Worm (Caenorhabditis elegans) whole organism, young adult: Measurements from ENCODE around the gene M7.8.

Experiments
- B0019.2 ChIP-seq: fragments of 200-800 bp; sonication (Bioruptor generic); conservative IDR thresholded peaks from 2 replicates; pipeline ENCODE4 v1.3.6; 2022; ENCODE audit warnings: missing genetic modification reagents, missing genetic modification characterization, missing compliant biosample characterization
- D2030.7 ChIP-seq: fragments of 200-800 bp; sonication (Bioruptor generic); IDR thresholded peaks from 2 replicates; pipeline ENCODE4 v1.3.6; 2022; ENCODE audit warnings: missing genetic modification reagents, missing genetic modification characterization, missing compliant biosample characterization
- F10E7.11 ChIP-seq: sonication (generic microtip); optimal IDR thresholded peaks from 2 replicates; lab custom pipeline; 2017; ENCODE audit warnings: mild to moderate bottlenecking, missing genetic modification characterization, moderate library complexity, missing compliant biosample characterization
- F39B2.1 ChIP-seq: fragments of 200-800 bp; sonication (Bioruptor generic); IDR thresholded peaks from 2 replicates; pipeline ENCODE4 v1.3.6; 2022; ENCODE audit warnings: missing genetic modification reagents, missing genetic modification characterization, missing compliant biosample characterization
- F57C9.4 ChIP-seq: sonication (generic microtip); optimal IDR thresholded peaks from 2 replicates; lab custom pipeline; 2017; ENCODE audit warnings: mild to moderate bottlenecking, missing genetic modification characterization, missing compliant biosample characterization
- K12H6.12 ChIP-seq: fragments of 200-800 bp; sonication (Bioruptor generic); optimal IDR thresholded peaks from 2 replicates; lab custom pipeline; 2018; ENCODE audit warnings: mild to moderate bottlenecking, missing genetic modification characterization, missing compliant biosample characterization
- T07F8.4 ChIP-seq: sonication (generic microtip); optimal IDR thresholded peaks from 2 replicates; lab custom pipeline; 2016; ENCODE audit warnings: mild to moderate bottlenecking, missing genetic modification characterization, moderate library complexity, missing compliant biosample characterization
- Y53G8AR.9 ChIP-seq: fragments of 200-800 bp; sonication (Bioruptor generic); conservative IDR thresholded peaks from 2 replicates; pipeline ENCODE4 v1.3.6; 2022; ENCODE audit warnings: missing genetic modification reagents, missing genetic modification characterization, missing compliant biosample characterization
- Y56A3A.18 ChIP-seq: fragments of 200-800 bp; sonication (Bioruptor generic); IDR thresholded peaks from 2 replicates; pipeline ENCODE4 v1.3.6; 2022; ENCODE audit warnings: missing genetic modification reagents, missing genetic modification characterization, missing compliant biosample characterization
- Y95B8A.8 ChIP-seq: fragments of 200-800 bp; sonication (Bioruptor generic); IDR thresholded peaks from 2 replicates; pipeline ENCODE4 v1.3.6; 2022; ENCODE audit warnings: missing genetic modification reagents, missing genetic modification characterization, missing compliant biosample characterization
- aptf-2 ChIP-seq: fragments of 200-800 bp; sonication (Bioruptor generic); conservative IDR thresholded peaks from 2 replicates; pipeline ENCODE4 v1.3.6; 2022; ENCODE audit warnings: missing genetic modification reagents, missing genetic modification characterization, missing compliant biosample characterization
- aptf-3 ChIP-seq: fragments of 200-800 bp; sonication (Bioruptor generic); IDR thresholded peaks from 2 replicates; pipeline ENCODE4 v1.3.6; 2022; ENCODE audit warnings: missing genetic modification characterization, missing compliant biosample characterization
- atf-7 ChIP-seq: sonication (generic microtip); optimal IDR thresholded peaks from 2 replicates; lab custom pipeline; 2017; ENCODE audit warnings: mild to moderate bottlenecking, missing genetic modification characterization, missing compliant biosample characterization
- attf-6 ChIP-seq: fragments of 200-800 bp; sonication (Bioruptor generic); IDR thresholded peaks from 2 replicates; pipeline ENCODE4 v1.3.6; 2022; ENCODE audit warnings: missing genetic modification reagents, missing genetic modification characterization, missing compliant biosample characterization
- ceh-100 ChIP-seq: fragments of 200-800 bp; sonication (Bioruptor generic); IDR thresholded peaks from 2 replicates; pipeline ENCODE4 v1.3.6; 2022; ENCODE audit warnings: missing genetic modification reagents, missing genetic modification characterization, missing compliant biosample characterization
- ceh-58 ChIP-seq: fragments of 200-800 bp; sonication (Bioruptor generic); IDR thresholded peaks from 2 replicates; pipeline ENCODE4 v1.3.6; 2022; ENCODE audit warnings: missing genetic modification characterization, missing compliant biosample characterization
- ceh-91 ChIP-seq: fragments of 200-800 bp; sonication (Bioruptor generic); IDR thresholded peaks from 2 replicates; pipeline ENCODE4 v1.3.6; 2022; ENCODE audit warnings: missing genetic modification reagents, missing genetic modification characterization, missing compliant biosample characterization
- chd-7 ChIP-seq: sonication (generic microtip); optimal IDR thresholded peaks from 2 replicates; lab custom pipeline; 2016; ENCODE audit warnings: mild to moderate bottlenecking, missing genetic modification characterization, moderate library complexity, missing compliant biosample characterization
- dox-1 ChIP-seq: fragments of 200-800 bp; sonication (Bioruptor generic); IDR thresholded peaks from 2 replicates; pipeline ENCODE4 v1.3.6; 2022; ENCODE audit warnings: missing genetic modification reagents, missing genetic modification characterization, missing compliant biosample characterization
- dpl-1 ChIP-seq: fragments of 150-350 bp; optimal IDR thresholded peaks from 2 replicates; lab custom pipeline; 2014; ENCODE audit warnings: missing biosample characterization, missing genetic modification reagents, missing genetic modification characterization
- efl-1 ChIP-seq: fragments of 150-350 bp; optimal IDR thresholded peaks from 2 replicates; lab custom pipeline; 2014; ENCODE audit warnings: missing biosample characterization, missing genetic modification reagents, missing genetic modification characterization
- hlh-12 ChIP-seq: sonication (generic microtip); optimal IDR thresholded peaks from 2 replicates; lab custom pipeline; 2016; ENCODE audit warnings: missing genetic modification characterization, missing compliant biosample characterization
- hlh-26 ChIP-seq: fragments of 200-800 bp; sonication (Bioruptor generic); conservative IDR thresholded peaks from 2 replicates; pipeline ENCODE4 v1.3.6; 2022; ENCODE audit warnings: missing genetic modification reagents, missing genetic modification characterization, missing compliant biosample characterization
- hmg-1.2 ChIP-seq: fragments of 200-800 bp; sonication (Bioruptor generic); IDR thresholded peaks from 2 replicates; pipeline ENCODE4 v1.3.6; 2022; ENCODE audit warnings: missing genetic modification reagents, missing genetic modification characterization, missing compliant biosample characterization
- hmg-20 ChIP-seq: fragments of 200-800 bp; sonication (Bioruptor generic); IDR thresholded peaks from 2 replicates; pipeline ENCODE4 v1.3.6; 2022; ENCODE audit warnings: missing genetic modification reagents, missing genetic modification characterization, missing compliant biosample characterization
- lag-1 ChIP-seq: fragments of 200-800 bp; sonication (Bioruptor generic); IDR thresholded peaks from 2 replicates; pipeline ENCODE4 v1.3.6; 2022; ENCODE audit warnings: missing genetic modification reagents, missing genetic modification characterization, missing compliant biosample characterization
- let-526 ChIP-seq: fragments of 200-800 bp; sonication (Bioruptor generic); IDR thresholded peaks from 2 replicates; pipeline ENCODE4 v1.3.6; 2022; ENCODE audit warnings: missing genetic modification reagents, missing genetic modification characterization, missing compliant biosample characterization
- let-607 ChIP-seq, 2 experiments: fragments of 200-800 bp in 1 of 2; sonication (Bioruptor generic) in 1 of 2; sonication (generic microtip) in 1 of 2; optimal IDR thresholded peaks; 2 replicates each; lab custom pipeline; 2016 to 2018; ENCODE audit warnings: mild to moderate bottlenecking in 2 of 2, missing compliant biosample characterization in 2 of 2, missing genetic modification characterization in 2 of 2, moderate library complexity in 2 of 2, missing genotype in 1 of 2
- lin-35 ChIP-seq, 3 experiments: fragments of 150-350 bp in 2 of 3; sonication (generic microtip) in 1 of 3; optimal IDR thresholded peaks; 2 replicates each; lab custom pipeline; 2014 to 2018; ENCODE audit warnings: missing biosample characterization in 3 of 3, missing genetic modification characterization in 3 of 3, missing genetic modification reagents in 3 of 3
- lin-54 ChIP-seq: fragments of 200-800 bp; sonication (Bioruptor generic); optimal IDR thresholded peaks from 2 replicates; lab custom pipeline; 2018; ENCODE audit warnings: mild to moderate bottlenecking, missing genetic modification characterization, missing compliant biosample characterization
- madf-10 ChIP-seq: sonication (generic microtip); optimal IDR thresholded peaks from 2 replicates; lab custom pipeline; 2016; ENCODE audit warnings: mild to moderate bottlenecking, missing genetic modification characterization, missing compliant biosample characterization
- madf-6 ChIP-seq: fragments of 200-800 bp; sonication (Bioruptor generic); IDR thresholded peaks from 2 replicates; pipeline ENCODE4 v1.3.6; 2022; ENCODE audit warnings: missing genetic modification reagents, missing genetic modification characterization, missing compliant biosample characterization
- nfya-2 ChIP-seq: fragments of 200-800 bp; sonication (Bioruptor generic); IDR thresholded peaks from 2 replicates; pipeline ENCODE4 v1.3.6; 2022; ENCODE audit warnings: missing genetic modification reagents, missing genetic modification characterization, missing compliant biosample characterization
- nhr-90 ChIP-seq: sonication (generic microtip); optimal IDR thresholded peaks from 2 replicates; lab custom pipeline; 2016; ENCODE audit warnings: missing genotype, mild to moderate bottlenecking, missing genetic modification characterization, missing compliant biosample characterization
- pha-4 ChIP-seq: fragments of 150-350 bp; sonication (generic microtip); optimal IDR thresholded peaks from 2 replicates; lab custom pipeline; 2014; ENCODE audit warnings: missing biosample characterization, missing genetic modification reagents, missing genetic modification characterization
- rec-8 ChIP-seq, 2 experiments: sonication (generic microtip); optimal IDR thresholded peaks; 2 replicates each; lab custom pipeline; 2016; ENCODE audit warnings: mild to moderate bottlenecking in 2 of 2, missing genetic modification characterization in 2 of 2, missing genetic modification reagents in 2 of 2, missing genotype in 2 of 2, missing biosample characterization in 1 of 2, missing compliant biosample characterization in 1 of 2, moderate library complexity in 1 of 2
- rpc-1 ChIP-seq, 2 experiments: fragments of 150-350 bp in 1 of 2; sonication (generic microtip) in 1 of 2; optimal IDR thresholded peaks; 2 replicates each; lab custom pipeline; 2014 to 2018; ENCODE audit warnings: missing biosample characterization in 1 of 2, missing genetic modification characterization in 1 of 2, missing genetic modification reagents in 1 of 2, missing genotype in 1 of 2
- sea-2 ChIP-seq: fragments of 200-800 bp; sonication (Bioruptor generic); IDR thresholded peaks from 2 replicates; pipeline ENCODE4 v1.3.6; 2022; ENCODE audit warnings: missing genetic modification characterization, missing compliant biosample characterization
- snpc-1.1 ChIP-seq: sonication (generic microtip); optimal IDR thresholded peaks from 2 replicates; lab custom pipeline; 2017; ENCODE audit warnings: missing genetic modification characterization, mild to moderate bottlenecking, missing compliant biosample characterization, antibody characterized with exemption, moderate library complexity, missing genotype, missing genetic modification reagents; ENCODE audit not compliant: insufficient read depth
- snpc-1.3 ChIP-seq: sonication (generic microtip); optimal IDR thresholded peaks from 2 replicates; lab custom pipeline; 2017; ENCODE audit warnings: missing genetic modification characterization, mild to moderate bottlenecking, missing compliant biosample characterization, antibody characterized with exemption, moderate library complexity, missing genotype, missing genetic modification reagents; ENCODE audit not compliant: insufficient read depth
- snpc-4 ChIP-seq, 5 experiments: fragments of 150-350 bp in 1 of 5; sonication (generic microtip) in 4 of 5; optimal IDR thresholded peaks; 2 replicates each; lab custom pipeline; 2014 to 2018; ENCODE audit warnings: missing genetic modification characterization in 5 of 5, missing biosample characterization in 3 of 5, antibody characterized with exemption in 2 of 5, mild to moderate bottlenecking in 2 of 5, missing compliant biosample characterization in 2 of 5, missing genotype in 2 of 5, moderate library complexity in 2 of 5, missing genetic modification reagents in 1 of 5
- tbp1 ChIP-seq: fragments of 200-800 bp; sonication (Bioruptor generic); optimal IDR thresholded peaks from 2 replicates; lab custom pipeline; 2018; ENCODE audit warnings: mild to moderate bottlenecking, missing genetic modification characterization, missing compliant biosample characterization
- tlf-1 ChIP-seq: fragments of 200-800 bp; sonication (Bioruptor generic); optimal IDR thresholded peaks from 2 replicates; lab custom pipeline; 2018; ENCODE audit warnings: mild to moderate bottlenecking, missing genetic modification characterization, missing compliant biosample characterization
- unc-62 ChIP-seq: fragments of 150-350 bp; optimal IDR thresholded peaks from 2 replicates; lab custom pipeline; 2014; ENCODE audit warnings: missing biosample characterization, missing genetic modification reagents, missing genetic modification characterization
- zim-3 ChIP-seq: sonication (generic microtip); optimal IDR thresholded peaks from 2 replicates; lab custom pipeline; 2017; ENCODE audit warnings: mild to moderate bottlenecking, missing genetic modification characterization, moderate library complexity, missing compliant biosample characterization
- ztf-25 ChIP-seq: fragments of 200-800 bp; sonication (Bioruptor generic); IDR thresholded peaks from 2 replicates; pipeline ENCODE4 v1.3.6; 2022; ENCODE audit warnings: missing genetic modification reagents, missing genetic modification characterization, missing compliant biosample characterization
- ztf-26 ChIP-seq: sonication (generic microtip); optimal IDR thresholded peaks from 2 replicates; lab custom pipeline; 2017; ENCODE audit warnings: missing genetic modification characterization, missing compliant biosample characterization
- ztf-3 ChIP-seq: fragments of 200-800 bp; sonication (Bioruptor generic); optimal IDR thresholded peaks from 2 replicates; lab custom pipeline; 2018; ENCODE audit warnings: mild to moderate bottlenecking, missing genetic modification characterization, missing compliant biosample characterization

Gene M7.8

ce11 chrIV:11083609-11084008 lies 11.3 kb downstream of the M7.8 start, which contains the start of gene klc-1 (continued):
- TF ChIP-seq nfya-2, result no peak
- TF ChIP-seq hmg-1.2 (GFP tag; lab: Robert Waterston, UW), result no peak
- no peak for TF ChIP-seq tbp1 (GFP tag; lab: Kevin White, UChicago)
- TF ChIP-seq rec-8 (tag; optimal IDR thresholded peaks at IDR 0.05; lab: Kevin White, UChicago), result no peak
- TF ChIP-seq chd-7 (tag; lab: Kevin White, UChicago), result no peak
- TF ChIP-seq T07F8.4 (tag; lab: Kevin White, UChicago), result no peak
- no peak for TF ChIP-seq ceh-58
- no peak for TF ChIP-seq ztf-3 (GFP tag; lab: Kevin White, UChicago)
- no peak for TF ChIP-seq F39B2.1
- no peak for TF ChIP-seq snpc-4 (GFP tag; optimal IDR thresholded peaks at IDR 0.05; lab: Kevin White, UChicago)
- peak in 1 of 4 experiments; percentile 57 for TF ChIP-seq snpc-4 (tag; optimal IDR thresholded peaks at IDR 0.05; lab: Kevin White, UChicago)
- no peak for TF ChIP-seq rpc-1 (optimal IDR thresholded peaks at IDR 0.05; lab: Kevin White, UChicago)
- no peak for TF ChIP-seq rpc-1 (tag; optimal IDR thresholded peaks at IDR 0.05; lab: Kevin White, UChicago)
- TF ChIP-seq unc-62, result no peak
- TF ChIP-seq Y56A3A.18, result no peak
- no peak for TF ChIP-seq lag-1 (GFP tag; lab: Robert Waterston, UW)
- no peak for TF ChIP-seq hmg-20 (GFP tag; lab: Robert Waterston, UW)
- no peak for TF ChIP-seq sea-2 (GFP tag; lab: Robert Waterston, UW)
- TF ChIP-seq hlh-26 (GFP tag; lab: Robert Waterston, UW), result no peak
- peak; percentile 94 for TF ChIP-seq madf-6 (GFP tag; lab: Robert Waterston, UW)
- no peak for TF ChIP-seq snpc-1.3
- TF ChIP-seq dpl-1, result peak; percentile 62
- TF ChIP-seq D2030.7, result peak; percentile 62
- no peak for TF ChIP-seq pha-4
- no peak for TF ChIP-seq aptf-3 (GFP tag; lab: Robert Waterston, UW)
- TF ChIP-seq efl-1, result peak; percentile 93
- TF ChIP-seq hlh-12, result no peak
- TF ChIP-seq ceh-91, result peak; percentile 70
- TF ChIP-seq let-526 (GFP tag; lab: Robert Waterston, UW), result no peak
- TF ChIP-seq Y53G8AR.9 (GFP tag; lab: Robert Waterston, UW), result no peak
- no peak for TF ChIP-seq aptf-2
- no peak for TF ChIP-seq F57C9.4
- TF ChIP-seq ztf-26 (tag; lab: Kevin White, UChicago), result no peak
- TF ChIP-seq F10E7.11 (tag; lab: Kevin White, UChicago), result no peak
- no peak for TF ChIP-seq madf-10
- TF ChIP-seq nhr-90, result no peak
- TF ChIP-seq B0019.2 (GFP tag; lab: Robert Waterston, UW), result 0 out of 2 replicates have a peak, but pooled peaks have one; percentile 5
- no peak for TF ChIP-seq attf-6 (GFP tag; lab: Robert Waterston, UW)
- TF ChIP-seq let-607 (tag; optimal IDR thresholded peaks at IDR 0.05; lab: Kevin White, UChicago), result no peak
- TF ChIP-seq ceh-100 (GFP tag; lab: Robert Waterston, UW), result no peak
- no peak for TF ChIP-seq Y95B8A.8 (GFP tag; lab: Robert Waterston, UW)
- no peak for TF ChIP-seq K12H6.12
- peak; percentile 15 for TF ChIP-seq snpc-1.1 (tag; lab: Kevin White, UChicago)
- no peak for TF ChIP-seq atf-7 (tag; lab: Kevin White, UChicago)
- no peak for TF ChIP-seq zim-3 (tag; lab: Kevin White, UChicago)
- no peak for TF ChIP-seq dox-1 (GFP tag; lab: Robert Waterston, UW)
- TF ChIP-seq lin-54 (GFP tag; lab: Kevin White, UChicago), result peak; percentile 27
- no peak for TF ChIP-seq ztf-25 (GFP tag; lab: Robert Waterston, UW)
- peak; percentile 27 for TF ChIP-seq tlf-1
- TF ChIP-seq lin-35 (GFP tag; optimal IDR thresholded peaks at IDR 0.05; lab: Kevin White, UChicago), result no peak
